Worm (Caenorhabditis elegans): Measurements from ENCODE around the gene F39B3.7.

Gene F39B3.7

ce11 chrX:17528068-17528467 lies 39.2 kb downstream of the F39B3.7 start, which contains the start of gene sup-10:
TSS of gene sup-10 (plus strand) at chrX:17528344.
- TF ChIP-seq aly-2 (tag; optimal IDR thresholded peaks at IDR 0.05) (no peak), hmg-11 (tag; optimal IDR thresholded peaks at IDR 0.05) (no peak), ceh-82 (tag; optimal IDR thresholded peaks at IDR 0.05) (no peak), nfya-1 (tag; optimal IDR thresholded peaks at IDR 0.05; ENCODE audit: insufficient read depth) (peak; percentile 1), ZK546.5 (tag; optimal IDR thresholded peaks at IDR 0.05) (no peak), nhr-25 (tag; optimal IDR thresholded peaks at IDR 0.05) (no peak), ama-1 (optimal IDR thresholded peaks at IDR 0.05) (no peak)

ce11 chrX:17527377-17527776 lies 39.9 kb downstream of the F39B3.7 start:
- TF ChIP-seq elt-2 (tag; optimal IDR thresholded peaks at IDR 0.05), result no peak
- no peak for TF ChIP-seq fkh-2 (tag; optimal IDR thresholded peaks at IDR 0.05)
- no peak for TF ChIP-seq unc-39 (tag; optimal IDR thresholded peaks at IDR 0.05)
- no peak for TF ChIP-seq fkh-10 (GFP tag; optimal IDR thresholded peaks at IDR 0.05)
- TF ChIP-seq nhr-67 (tag; optimal IDR thresholded peaks at IDR 0.05), result no peak
- TF ChIP-seq ama-1 (optimal IDR thresholded peaks at IDR 0.05), result no peak
- TF ChIP-seq zag-1 (tag; optimal IDR thresholded peaks at IDR 0.05), result no peak
- no peak for TF ChIP-seq ZK546.5 (tag; optimal IDR thresholded peaks at IDR 0.05)
- TF ChIP-seq ztf-11 (tag; optimal IDR thresholded peaks at IDR 0.05), result no peak
- TF ChIP-seq unc-62 (GFP tag; optimal IDR thresholded peaks at IDR 0.05), result no peak
- TF ChIP-seq lin-39 (tag; optimal IDR thresholded peaks at IDR 0.05), result no peak
- TF ChIP-seq aly-2 (tag; optimal IDR thresholded peaks at IDR 0.05), result no peak
- TF ChIP-seq tbx-2 (tag; optimal IDR thresholded peaks at IDR 0.05), result no peak
- no peak for TF ChIP-seq mml-1 (tag; optimal IDR thresholded peaks at IDR 0.05)
- TF ChIP-seq jun-1 (tag; optimal IDR thresholded peaks at IDR 0.05), result no peak
- no peak for TF ChIP-seq ceh-82 (tag; optimal IDR thresholded peaks at IDR 0.05)

DNA sequence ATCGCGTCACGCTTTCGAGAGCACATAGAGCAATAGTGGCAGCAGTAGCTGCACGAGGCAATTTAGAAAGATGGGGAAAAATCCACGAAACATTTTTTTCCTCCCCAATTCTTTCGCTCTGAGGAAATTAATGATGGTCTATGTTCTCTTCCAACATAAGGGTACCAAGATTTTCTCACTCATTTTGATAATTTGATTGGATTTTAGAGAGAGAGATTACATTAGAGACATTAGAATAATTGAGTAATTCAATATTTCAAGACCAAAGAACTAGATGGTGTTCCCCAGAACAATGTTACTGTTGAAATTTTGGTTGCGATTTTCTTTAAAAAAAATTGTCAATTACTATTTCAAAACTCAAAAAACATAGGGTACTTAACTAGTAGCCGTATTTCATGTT lies 45.9 kb downstream of the F39B3.7 start:
- no peak for TF ChIP-seq nhr-23 (tag; optimal IDR thresholded peaks at IDR 0.05)
- TF ChIP-seq mml-1 (tag; optimal IDR thresholded peaks at IDR 0.05), result no peak

DNA sequence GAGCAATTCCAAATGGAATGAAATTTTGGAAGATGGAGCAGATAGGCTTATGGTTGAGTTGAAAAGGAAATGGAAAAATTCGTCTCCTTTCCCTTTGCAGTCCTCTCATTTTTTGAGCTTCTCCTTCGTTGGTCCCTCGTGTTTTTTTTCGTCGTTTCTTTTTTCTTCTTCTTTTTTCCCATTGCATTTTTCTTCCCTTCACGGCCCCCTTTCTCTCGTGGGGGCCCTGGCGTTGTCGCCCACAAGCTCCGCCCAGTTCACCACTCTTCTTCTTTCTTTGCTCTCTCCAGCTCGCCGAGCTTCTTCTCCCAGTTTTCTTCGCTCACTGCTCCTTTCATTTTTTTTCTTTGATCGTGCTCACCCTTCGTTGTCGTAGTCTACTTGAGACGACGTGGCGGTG lies 47.8 kb downstream of the F39B3.7 start:
- TF ChIP-seq jun-1 (tag; optimal IDR thresholded peaks at IDR 0.05), result no peak
- TF ChIP-seq ceh-16 (tag; optimal IDR thresholded peaks at IDR 0.05), result no peak
- TF ChIP-seq tbx-2 (tag; optimal IDR thresholded peaks at IDR 0.05), result peak; percentile 6
- TF ChIP-seq lin-39 (tag; optimal IDR thresholded peaks at IDR 0.05), result peak; percentile 78
- peak; percentile 62 for TF ChIP-seq hmg-11 (tag; optimal IDR thresholded peaks at IDR 0.05)
- no peak for TF ChIP-seq fkh-2 (tag; optimal IDR thresholded peaks at IDR 0.05)
- TF ChIP-seq snpc-4 (tag; optimal IDR thresholded peaks at IDR 0.05), result peak; percentile 19
- TF ChIP-seq fkh-10 (GFP tag; optimal IDR thresholded peaks at IDR 0.05), result peak; percentile 62
- TF ChIP-seq nfya-1 (tag; optimal IDR thresholded peaks at IDR 0.05; ENCODE audit: insufficient read depth), result peak; percentile 61

DNA sequence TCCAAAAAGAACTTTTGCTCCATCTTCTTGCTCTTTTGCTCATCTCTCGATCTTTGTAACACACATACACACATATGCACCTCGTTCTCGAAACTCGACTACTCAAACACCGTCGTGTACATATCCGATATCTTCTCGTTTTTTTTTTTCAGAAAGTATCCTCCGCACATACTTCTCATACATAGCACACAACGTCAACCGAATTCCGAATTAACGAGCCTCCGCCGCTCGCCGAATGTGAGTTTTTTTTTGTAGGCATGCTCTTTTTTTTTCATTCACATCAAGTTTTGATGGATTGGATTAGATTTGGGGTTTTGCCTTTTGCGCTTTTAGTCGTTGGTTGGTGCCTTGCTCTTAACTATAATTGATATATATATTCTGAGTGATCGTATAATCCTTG lies 49.0 kb downstream of the F39B3.7 start:
- no peak for TF ChIP-seq pqm-1 (tag; optimal IDR thresholded peaks at IDR 0.05)
- TF ChIP-seq egl-27 (tag; optimal IDR thresholded peaks at IDR 0.05), result no peak
- no peak for TF ChIP-seq sea-2 (GFP tag; optimal IDR thresholded peaks at IDR 0.05)
- TF ChIP-seq fkh-10 (GFP tag; optimal IDR thresholded peaks at IDR 0.05), result peak; percentile 49
- TF ChIP-seq elt-1 (tag; optimal IDR thresholded peaks at IDR 0.05), result no peak
- TF ChIP-seq ztf-11 (tag; optimal IDR thresholded peaks at IDR 0.05), result no peak
- no peak for TF ChIP-seq jun-1 (tag; optimal IDR thresholded peaks at IDR 0.05)

DNA sequence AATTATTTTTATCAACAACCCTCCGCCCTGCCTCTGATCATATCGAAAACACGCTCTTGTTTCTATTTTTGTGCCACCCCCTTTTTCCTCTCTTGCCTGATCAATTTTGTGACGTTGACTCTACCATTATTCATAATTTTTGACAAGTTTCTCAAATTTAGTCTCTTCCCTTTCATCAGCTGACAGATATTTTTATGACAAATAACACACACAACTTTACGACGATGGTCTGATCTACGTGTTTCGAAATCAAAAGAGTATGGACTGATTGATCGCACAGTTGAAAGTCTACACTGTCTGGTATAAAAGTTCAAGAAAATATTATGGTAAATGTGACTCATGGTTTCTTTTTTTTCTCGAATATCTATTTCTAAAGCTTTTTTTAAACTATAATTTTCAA lies 49.4 kb downstream of the F39B3.7 start:
- TF ChIP-seq ceh-16 (tag; optimal IDR thresholded peaks at IDR 0.05), result no peak
- no peak for TF ChIP-seq ztf-4 (tag; optimal IDR thresholded peaks at IDR 0.05)
- TF ChIP-seq ama-1 (optimal IDR thresholded peaks at IDR 0.05), result no peak
- no peak for TF ChIP-seq nhr-76 (tag; optimal IDR thresholded peaks at IDR 0.05)
- TF ChIP-seq nhr-237 (tag; optimal IDR thresholded peaks at IDR 0.05), result no peak

DNA sequence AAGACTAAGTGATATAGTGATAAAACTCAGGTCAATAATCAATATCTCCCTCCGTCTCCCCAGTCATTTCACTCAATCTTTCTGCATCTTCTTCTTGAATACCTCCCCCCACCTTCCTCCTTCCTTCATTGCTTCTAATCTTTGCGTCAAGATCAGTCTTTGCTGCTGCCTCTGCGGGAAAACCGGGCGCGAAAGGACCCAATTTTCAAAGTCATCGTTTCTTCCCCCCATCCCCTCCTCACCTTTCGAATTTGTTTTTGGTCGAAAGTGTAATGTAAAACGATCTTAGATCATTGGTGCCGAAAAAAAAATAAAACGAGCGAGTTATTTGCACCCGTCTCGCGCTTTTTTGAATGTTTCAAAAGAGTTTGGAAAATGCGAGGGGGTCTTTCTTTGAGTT lies 50.3 kb downstream of the F39B3.7 start:
- TF ChIP-seq nhr-25 (tag; optimal IDR thresholded peaks at IDR 0.05) (peak; percentile 55), nhr-23 (tag; optimal IDR thresholded peaks at IDR 0.05) (peak; percentile 54), lsy-12 (tag; optimal IDR thresholded peaks at IDR 0.05) (no peak), egl-5 (tag; optimal IDR thresholded peaks at IDR 0.05) (peak; percentile 65), nhr-67 (tag; optimal IDR thresholded peaks at IDR 0.05) (no peak), ama-1 (optimal IDR thresholded peaks at IDR 0.05) (peak; percentile 32), elt-1 (tag; optimal IDR thresholded peaks at IDR 0.05) (peak; percentile 9), elt-3 (tag; optimal IDR thresholded peaks at IDR 0.05) (no peak), nhr-77 (tag; optimal IDR thresholded peaks at IDR 0.05) (no peak)

All from whole organism, L3 larva.